Worm (Caenorhabditis elegans): ENCODE measurements around the gene C08E8.4.
A peak's percentile ranks its signal among the peaks of the same experiment; 100 is the strongest.

The C08E8.4 gene

ce11 chrV:18346080-18346479 lies 25.6 kb upstream of the C08E8.4 start (continued):
- TF ChIP-seq somi-1 (GFP tag; optimal IDR thresholded peaks at IDR 0.05) (peak; percentile 24), Y67H2A.10 (GFP tag; conservative IDR thresholded peaks at IDR 0.05) (no peak), cebp-1 (GFP tag; IDR thresholded peaks at IDR 0.05) (peak; percentile 25; the same call in 1 of the 2 replicates), cebp-1 (tag; optimal IDR thresholded peaks at IDR 0.05) (peak; percentile 77), nhr-90 (tag; optimal IDR thresholded peaks at IDR 0.05) (peak; percentile 62), repo-1 (tag; optimal IDR thresholded peaks at IDR 0.05) (peak; percentile 13), lin-35 (GFP tag; optimal IDR thresholded peaks at IDR 0.05) (no peak), pha-4 (tag; optimal IDR thresholded peaks at IDR 0.05) (no peak), dox-1 (GFP tag; IDR thresholded peaks at IDR 0.05) (peak; percentile 88), rec-8 (tag; optimal IDR thresholded peaks at IDR 0.05) (no peak), let-607 (tag; optimal IDR thresholded peaks at IDR 0.05) (peak; percentile 22 to 76), Y53F4B.3 (GFP tag; IDR thresholded peaks at IDR 0.05) (no peak), hmg-20 (GFP tag; IDR thresholded peaks at IDR 0.05) (no peak)

- TF ChIP-seq nfyb-1 (GFP tag; IDR thresholded peaks at IDR 0.05) (0 out of 2 replicates have a peak, but pooled peaks have one; percentile 10), T26A5.8 (tag; optimal IDR thresholded peaks at IDR 0.05) (no peak), ztf-28 (GFP tag; IDR thresholded peaks at IDR 0.05) (no peak), cebp-2 (GFP tag; IDR thresholded peaks at IDR 0.05) (no peak), ztf-6 (GFP tag; IDR thresholded peaks at IDR 0.05) (no peak), pha-4 (tag; optimal IDR thresholded peaks at IDR 0.05) (no peak)
Observed at ce11 chrV:18350046-18350445, 21.6 kb upstream of the C08E8.4 start, which contains the start of gene C08E8.3. C08E8.3 (plus strand) TSS chrV:18350129.

- no peak for TF ChIP-seq ceh-58 (GFP tag; IDR thresholded peaks at IDR 0.05)
- no peak for TF ChIP-seq madf-10 (tag; optimal IDR thresholded peaks at IDR 0.05)
- no peak for TF ChIP-seq zfh-2 (GFP tag; conservative IDR thresholded peaks at IDR 0.05)
- no peak for TF ChIP-seq ceh-40 (GFP tag; IDR thresholded peaks at IDR 0.05)
- TF ChIP-seq ceh-91 (GFP tag; IDR thresholded peaks at IDR 0.05), result no peak
- TF ChIP-seq attf-5 (GFP tag; optimal IDR thresholded peaks at IDR 0.05), result no peak
- no peak for TF ChIP-seq Y53F4B.3 (GFP tag; IDR thresholded peaks at IDR 0.05)
- TF ChIP-seq dpl-1 (GFP tag; optimal IDR thresholded peaks at IDR 0.05), result no peak
- no peak for TF ChIP-seq lin-40 (tag; optimal IDR thresholded peaks at IDR 0.05)
- TF ChIP-seq efl-1 (GFP tag; optimal IDR thresholded peaks at IDR 0.05), result no peak
- TF ChIP-seq B0336.3 (GFP tag; IDR thresholded peaks at IDR 0.05), result no peak
- no peak for TF ChIP-seq K12H6.12 (tag; optimal IDR thresholded peaks at IDR 0.05)
- TF ChIP-seq lsl-1 (GFP tag; optimal IDR thresholded peaks at IDR 0.05), result no peak
Observed at ce11 chrV:18350721-18351120, 20.9 kb upstream of the C08E8.4 start, which contains the start of gene C08E8.11. C08E8.11 (plus strand) TSS chrV:18351021.

- TF ChIP-seq xnd-1 (tag; optimal IDR thresholded peaks at IDR 0.05) (no peak), somi-1 (GFP tag; optimal IDR thresholded peaks at IDR 0.05) (no peak), F22D6.2 (tag; optimal IDR thresholded peaks at IDR 0.05) (no peak), mcd-1 (GFP tag; IDR thresholded peaks at IDR 0.05) (no peak), lir-1 (GFP tag; conservative IDR thresholded peaks at IDR 0.05) (no peak), F23B12.7 (tag; optimal IDR thresholded peaks at IDR 0.05; ENCODE audit: insufficient read depth) (no peak), pbrm-1 (GFP tag; IDR thresholded peaks at IDR 0.05) (no peak), nfya-1 (tag; optimal IDR thresholded peaks at IDR 0.05; ENCODE audit: borderline replicate concordance, insufficient read depth) (no peak), zfh-2 (GFP tag; conservative IDR thresholded peaks at IDR 0.05) (no peak), rpc-1 (optimal IDR thresholded peaks at IDR 0.05) (no peak), rpc-1 (tag; optimal IDR thresholded peaks at IDR 0.05) (no peak), hmg-20 (GFP tag; IDR thresholded peaks at IDR 0.05) (no peak), nhr-120 (GFP tag; IDR thresholded peaks at IDR 0.05) (no peak), ceh-100 (GFP tag; IDR thresholded peaks at IDR 0.05) (no peak), lin-40 (tag; optimal IDR thresholded peaks at IDR 0.05) (no peak), lag-1 (GFP tag; IDR thresholded peaks at IDR 0.05) (no peak), lsl-1 (GFP tag; optimal IDR thresholded peaks at IDR 0.05) (no peak), madf-3 (GFP tag; IDR thresholded peaks at IDR 0.05) (no peak), D2030.7 (GFP tag; IDR thresholded peaks at IDR 0.05) (no peak)
Observed at ce11 chrV:18354299-18354698, 17.3 kb upstream of the C08E8.4 start.
